Fruit fly (Drosophila melanogaster) whole organism, embryonic: ENCODE results near the gene Fur2.

Experiments
- CG11085 ChIP-seq: fragments of 200-800 bp; sonication (Bioruptor generic); IDR thresholded peaks from 2 replicates; pipeline ENCODE4 v1.3.6; 2022; ENCODE audit warnings: missing biosample characterization, missing genetic modification characterization
- CG13123 ChIP-seq: fragments of 200-800 bp; sonication (Bioruptor generic); optimal IDR thresholded peaks from 2 replicates; lab custom pipeline; 2016; ENCODE audit warnings: missing biosample characterization, missing genetic modification characterization
- CG15479 ChIP-seq: fragments of 200-800 bp; sonication (Bioruptor generic); optimal IDR thresholded peaks from 3 replicates; lab custom pipeline; 2019; ENCODE audit warnings: missing biosample characterization, mild to moderate bottlenecking, missing genetic modification characterization, moderate library complexity
- CG16779 ChIP-seq: fragments of 200-800 bp; sonication (Bioruptor generic); IDR thresholded peaks from 2 replicates; pipeline ENCODE4 v1.3.6; 2022; ENCODE audit warnings: missing biosample characterization, missing genetic modification characterization
- CG18476 ChIP-seq: fragments of 200-800 bp; sonication (Bioruptor generic); optimal IDR thresholded peaks from 2 replicates; lab custom pipeline; 2016; ENCODE audit warnings: missing biosample characterization, mild to moderate bottlenecking, missing genetic modification characterization
- CG4424 ChIP-seq: fragments of 200-800 bp; sonication (Bioruptor generic); optimal IDR thresholded peaks from 3 replicates; lab custom pipeline; 2016; ENCODE audit warnings: missing biosample characterization, missing genetic modification characterization
- CG8290 ChIP-seq, 3 experiments: fragments of 200-800 bp; sonication (Bioruptor generic); optimal IDR thresholded peaks; 2 replicates each; lab custom pipeline; 2016 to 2019; ENCODE audit warnings: missing biosample characterization in 3 of 3, missing genetic modification characterization in 3 of 3, mild to moderate bottlenecking in 2 of 3, moderate library complexity in 1 of 3
- CG9215 ChIP-seq: fragments of 200-800 bp; sonication (Bioruptor generic); IDR thresholded peaks from 2 replicates; pipeline ENCODE4 v1.3.6; 2022; ENCODE audit warnings: missing biosample characterization, missing genetic modification characterization
- Fer2 ChIP-seq: fragments of 200-800 bp; sonication (Bioruptor generic); optimal IDR thresholded peaks from 2 replicates; lab custom pipeline; 2018; ENCODE audit warnings: missing biosample characterization, mild to moderate bottlenecking, missing genetic modification characterization, moderate library complexity
- Jarid2 ChIP-seq: fragments of 200-800 bp; sonication (Bioruptor generic); optimal IDR thresholded peaks from 3 replicates; lab custom pipeline; 2017; ENCODE audit warnings: mild to moderate bottlenecking, missing biosample characterization, missing genetic modification reagents, missing genetic modification characterization
- Nf-YB ChIP-seq: fragments of 200-800 bp; sonication (Bioruptor generic); optimal IDR thresholded peaks from 3 replicates; lab custom pipeline; 2019; ENCODE audit warnings: missing biosample characterization, mild to moderate bottlenecking, missing genetic modification characterization, moderate library complexity
- Pdp1 ChIP-seq, 2 experiments: fragments of 200-800 bp; sonication (Bioruptor generic); optimal IDR thresholded peaks; 3 replicates each; lab custom pipeline; 2016; ENCODE audit warnings: missing biosample characterization in 2 of 2, missing genetic modification characterization in 2 of 2, mild to moderate bottlenecking in 1 of 2, moderate library complexity in 1 of 2
- aop ChIP-seq: fragments of 200-800 bp; sonication (Bioruptor generic); IDR thresholded peaks from 2 replicates; pipeline ENCODE4 v1.3.6; 2022; ENCODE audit warnings: missing biosample characterization, missing genetic modification characterization
- btn ChIP-seq: fragments of 200-800 bp; sonication (Bioruptor generic); optimal IDR thresholded peaks from 2 replicates; lab custom pipeline; 2016; ENCODE audit warnings: missing biosample characterization, missing genetic modification characterization
- cato ChIP-seq: fragments of 200-800 bp; sonication (Bioruptor generic); optimal IDR thresholded peaks from 2 replicates; lab custom pipeline; 2016; ENCODE audit warnings: missing biosample characterization, missing genetic modification characterization, borderline replicate concordance
- cg ChIP-seq: fragments of 200-800 bp; sonication (Bioruptor generic); optimal IDR thresholded peaks from 3 replicates; lab custom pipeline; 2019; ENCODE audit warnings: missing biosample characterization, mild to moderate bottlenecking, missing genetic modification characterization, moderate library complexity
- chinmo ChIP-seq: fragments of 200-800 bp; sonication (Bioruptor generic); IDR thresholded peaks from 4 replicates; pipeline ENCODE4 v1.3.6; 2022; ENCODE audit warnings: missing biosample characterization, missing genetic modification characterization; ENCODE audit not compliant: partially characterized antibody
- crol ChIP-seq: fragments of 200-800 bp; sonication (Bioruptor generic); IDR thresholded peaks from 2 replicates; pipeline ENCODE4 v1.3.6; 2022; ENCODE audit warnings: missing biosample characterization, missing genetic modification characterization
- crp ChIP-seq, 2 experiments: fragments of 200-800 bp; sonication (Bioruptor generic); optimal IDR thresholded peaks; 2 replicates in 1 of 2; 3 replicates in 1 of 2; lab custom pipeline; 2017; ENCODE audit warnings: missing biosample characterization in 2 of 2, missing genetic modification characterization in 2 of 2, mild to moderate bottlenecking in 1 of 2, moderate library complexity in 1 of 2
- ewg ChIP-seq: fragments of 200-800 bp; sonication (Bioruptor generic); optimal IDR thresholded peaks from 3 replicates; lab custom pipeline; 2017; ENCODE audit warnings: mild to moderate bottlenecking, missing biosample characterization, missing genetic modification reagents, missing genetic modification characterization
- grn ChIP-seq: fragments of 200-800 bp; sonication (Bioruptor generic); optimal IDR thresholded peaks from 3 replicates; lab custom pipeline; 2017; ENCODE audit warnings: missing biosample characterization, missing genetic modification characterization
- nerfin-2 ChIP-seq: fragments of 200-800 bp; sonication (Bioruptor generic); IDR thresholded peaks from 2 replicates; pipeline ENCODE4 v1.3.6; 2022; ENCODE audit warnings: missing biosample characterization, missing genetic modification characterization; ENCODE audit not compliant: partially characterized antibody
- onecut ChIP-seq: fragments of 200-800 bp; sonication (Bioruptor generic); IDR thresholded peaks from 2 replicates; pipeline ENCODE4 v1.3.6; 2022; ENCODE audit warnings: missing biosample characterization, missing genetic modification characterization
- p53 ChIP-seq: fragments of 200-800 bp; sonication (Bioruptor generic); optimal IDR thresholded peaks from 2 replicates; lab custom pipeline; 2016; ENCODE audit warnings: missing biosample characterization, missing genetic modification characterization
- phol ChIP-seq: fragments of 200-800 bp; sonication (Bioruptor generic); optimal IDR thresholded peaks from 3 replicates; lab custom pipeline; 2018; ENCODE audit warnings: missing biosample characterization, mild to moderate bottlenecking, missing genetic modification characterization, moderate library complexity
- tgo ChIP-seq: fragments of 200-800 bp; sonication (Bioruptor generic); IDR thresholded peaks from 3 replicates; pipeline ENCODE4 v1.3.6; 2022; ENCODE audit warnings: missing biosample characterization, missing genetic modification characterization
- trh ChIP-seq: fragments of 200-800 bp; sonication (Bioruptor generic); optimal IDR thresholded peaks from 2 replicates; lab custom pipeline; 2016; ENCODE audit warnings: missing biosample characterization, missing genetic modification characterization

Gene Fur2

DNA sequence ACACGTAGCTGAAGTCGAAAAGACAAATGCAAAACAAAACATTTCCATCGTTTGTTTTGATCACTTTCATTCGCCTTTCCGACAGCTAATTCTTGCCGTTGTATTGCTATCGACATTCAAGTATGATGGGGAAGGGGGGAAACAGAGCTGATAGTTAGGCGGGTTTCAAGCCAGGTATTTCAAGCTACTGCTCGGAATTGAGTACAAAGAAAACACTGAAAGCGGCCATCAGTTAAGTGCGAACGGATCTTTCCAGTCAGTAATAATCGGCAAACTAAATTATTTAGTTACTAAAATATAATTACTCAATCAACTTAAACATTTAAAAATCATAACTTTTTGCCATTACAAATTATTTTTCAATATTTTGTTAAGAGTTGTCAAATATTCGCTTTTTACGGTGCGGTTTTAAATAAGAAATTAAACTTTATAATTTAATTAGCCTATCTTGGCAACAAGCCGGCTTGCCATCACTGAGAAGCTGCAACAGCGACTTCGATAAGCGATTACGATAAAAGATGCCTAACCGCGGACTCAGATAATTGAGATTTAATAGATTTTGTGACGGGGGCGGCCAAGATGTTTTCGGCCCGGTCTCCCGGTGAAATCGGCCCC, 55.0 kb downstream of the Fur2 start (continued):
- no peak for TF ChIP-seq Jarid2 (GFP tag; lab: Kevin White, UChicago)
- no peak for TF ChIP-seq nerfin-2 (GFP tag; lab: Robert Waterston, UW)
- TF ChIP-seq cato, result no peak
- TF ChIP-seq p53 (GFP tag; lab: Kevin White, UChicago), result no peak
- no peak for TF ChIP-seq tgo (GFP tag; lab: Robert Waterston, UW)
- TF ChIP-seq aop (GFP tag; lab: Robert Waterston, UW), result no peak
- TF ChIP-seq trh, result no peak
- TF ChIP-seq Pdp1 (GFP tag; optimal IDR thresholded peaks at IDR 0.05; lab: Kevin White, UChicago), result no peak
- no peak for TF ChIP-seq CG9215 (GFP tag; lab: Robert Waterston, UW)
- TF ChIP-seq btn, result no peak
- TF ChIP-seq Fer2, result no peak
- TF ChIP-seq CG4424 (GFP tag; lab: Kevin White, UChicago), result no peak
- no peak for TF ChIP-seq CG13123 (GFP tag; lab: Kevin White, UChicago)
- TF ChIP-seq phol, result peak; percentile 22
- no peak for TF ChIP-seq Nf-YB (GFP tag; lab: Kevin White, UChicago)
- TF ChIP-seq, all 482 proteins: peak for 35

DNA sequence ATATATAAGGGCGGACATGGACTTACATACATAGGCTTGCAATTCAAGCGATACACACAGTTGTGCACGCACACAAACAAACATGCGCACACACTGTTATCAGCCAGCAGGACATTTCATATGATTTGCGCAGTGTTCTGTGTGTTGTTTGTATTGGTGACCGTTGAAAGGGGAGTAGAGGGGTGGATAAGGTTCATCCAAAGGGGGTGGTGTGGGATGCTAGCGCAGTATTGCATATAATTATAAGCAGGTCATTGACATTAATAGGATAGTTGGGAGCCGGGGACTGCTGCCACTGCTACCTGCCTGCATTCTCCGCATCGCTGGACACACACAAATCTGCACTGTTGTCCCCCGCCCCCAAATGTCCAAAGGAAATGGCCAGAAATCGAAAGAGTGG, 55.6 kb downstream of the Fur2 start:
- TF ChIP-seq cg (GFP tag; lab: Kevin White, UChicago), result peak; percentile 40
- no peak for TF ChIP-seq onecut (GFP tag; lab: Robert Waterston, UW)
- TF ChIP-seq CG8290 (GFP tag; optimal IDR thresholded peaks at IDR 0.05; lab: Kevin White, UChicago), result no peak
- no peak for TF ChIP-seq CG8290 (tag; optimal IDR thresholded peaks at IDR 0.05; lab: Kevin White, UChicago)
- TF ChIP-seq crp (GFP tag; optimal IDR thresholded peaks at IDR 0.05; lab: Kevin White, UChicago), result no peak
- no peak for TF ChIP-seq CG11085 (GFP tag; lab: Robert Waterston, UW)
- TF ChIP-seq chinmo (GFP tag; lab: Robert Waterston, UW), result 0 out of 4 replicates have a peak, but pooled peaks have one; percentile 35
- TF ChIP-seq CG18476 (GFP tag; lab: Kevin White, UChicago), result no peak
- TF ChIP-seq crol, result peak; percentile 58
- no peak for TF ChIP-seq CG16779 (GFP tag; lab: Robert Waterston, UW)
- peak; percentile 28 for TF ChIP-seq CG15479
- peak; percentile 5 for TF ChIP-seq ewg (GFP tag; lab: Kevin White, UChicago)
- TF ChIP-seq grn (GFP tag; lab: Kevin White, UChicago), result no peak
